Worm (Caenorhabditis elegans): ENCODE measurements around the gene lec-11.

The lec-11 gene

ce11 chrIV:6548609-6549008 lies 41.3 kb downstream of the lec-11 start, which contains the start of gene fan-1:
Gene fan-1, plus strand, starts transcription at chrIV:6548686.
- TF ChIP-seq fkh-10 (GFP tag; optimal IDR thresholded peaks at IDR 0.05) = no peak
- TF ChIP-seq nhr-25 (tag; optimal IDR thresholded peaks at IDR 0.05) = peak; percentile 12
- TF ChIP-seq eor-1 (tag; optimal IDR thresholded peaks at IDR 0.05) = no peak
- TF ChIP-seq lin-39 (tag; optimal IDR thresholded peaks at IDR 0.05) = peak; percentile 32
- TF ChIP-seq nhr-23 (tag; optimal IDR thresholded peaks at IDR 0.05) = peak; percentile 71
- peak; percentile 17 for TF ChIP-seq nhr-43 (tag; optimal IDR thresholded peaks at IDR 0.05; ENCODE audit: poor library complexity, severe bottlenecking)
- peak; percentile 55 for TF ChIP-seq snpc-4 (tag; optimal IDR thresholded peaks at IDR 0.05)
- peak; percentile 58 for TF ChIP-seq skn-1 (tag; optimal IDR thresholded peaks at IDR 0.05)
- TF ChIP-seq unc-62 (GFP tag; optimal IDR thresholded peaks at IDR 0.05) = no peak
- peak; percentile 15 for TF ChIP-seq hmg-11 (tag; optimal IDR thresholded peaks at IDR 0.05)
- TF ChIP-seq nfya-1 (tag; optimal IDR thresholded peaks at IDR 0.05; ENCODE audit: insufficient read depth) = peak; percentile 84
- peak; percentile 18 for TF ChIP-seq ceh-28 (tag; optimal IDR thresholded peaks at IDR 0.05)
- TF ChIP-seq fos-1 (tag; optimal IDR thresholded peaks at IDR 0.05) = no peak
- TF ChIP-seq lin-15B (tag; optimal IDR thresholded peaks at IDR 0.05) = peak; percentile 63
- peak; percentile 49 for TF ChIP-seq R02D3.7 (tag; optimal IDR thresholded peaks at IDR 0.05)
- peak; percentile 85 for TF ChIP-seq pha-4 (tag; optimal IDR thresholded peaks at IDR 0.05)
- no peak for TF ChIP-seq ceh-9 (tag; optimal IDR thresholded peaks at IDR 0.05)

ce11 chrIV:6547397-6547796 lies 42.6 kb downstream of the lec-11 start:
- no peak for TF ChIP-seq ztf-11 (tag; optimal IDR thresholded peaks at IDR 0.05)
- no peak for TF ChIP-seq nhr-12 (tag; optimal IDR thresholded peaks at IDR 0.05)
- TF ChIP-seq nhr-11 (tag; optimal IDR thresholded peaks at IDR 0.05) = no peak
- TF ChIP-seq pha-4 (tag; optimal IDR thresholded peaks at IDR 0.05) = no peak
- TF ChIP-seq nhr-25 (tag; optimal IDR thresholded peaks at IDR 0.05) = no peak
- no peak for TF ChIP-seq ztf-4 (tag; optimal IDR thresholded peaks at IDR 0.05)
- TF ChIP-seq nhr-67 (tag; optimal IDR thresholded peaks at IDR 0.05) = no peak
- TF ChIP-seq ZK546.5 (tag; optimal IDR thresholded peaks at IDR 0.05) = no peak
- no peak for TF ChIP-seq skn-1 (tag; optimal IDR thresholded peaks at IDR 0.05)
- no peak for TF ChIP-seq egl-5 (tag; optimal IDR thresholded peaks at IDR 0.05)

- TF ChIP-seq mml-1 (tag; optimal IDR thresholded peaks at IDR 0.05) (no peak), sea-2 (GFP tag; optimal IDR thresholded peaks at IDR 0.05) (no peak), nhr-77 (tag; optimal IDR thresholded peaks at IDR 0.05) (no peak), lin-15B (tag; optimal IDR thresholded peaks at IDR 0.05) (no peak), nfya-1 (tag; optimal IDR thresholded peaks at IDR 0.05; ENCODE audit: insufficient read depth) (no peak), unc-62 (GFP tag; optimal IDR thresholded peaks at IDR 0.05) (no peak), egl-27 (tag; optimal IDR thresholded peaks at IDR 0.05) (no peak), ZK546.5 (tag; optimal IDR thresholded peaks at IDR 0.05) (no peak), skn-1 (tag; optimal IDR thresholded peaks at IDR 0.05) (no peak), nhr-67 (tag; optimal IDR thresholded peaks at IDR 0.05) (no peak), ztf-4 (tag; optimal IDR thresholded peaks at IDR 0.05) (no peak), mdl-1 (tag; optimal IDR thresholded peaks at IDR 0.05) (no peak), egl-5 (tag; optimal IDR thresholded peaks at IDR 0.05) (no peak), zag-1 (tag; optimal IDR thresholded peaks at IDR 0.05) (no peak), ceh-82 (tag; optimal IDR thresholded peaks at IDR 0.05) (no peak), nhr-237 (tag; optimal IDR thresholded peaks at IDR 0.05) (no peak), pqm-1 (tag; optimal IDR thresholded peaks at IDR 0.05) (no peak), tbx-2 (tag; optimal IDR thresholded peaks at IDR 0.05) (no peak), pha-4 (tag; optimal IDR thresholded peaks at IDR 0.05) (no peak)
Observed at ce11 chrIV:6542962-6543361, 47.0 kb downstream of the lec-11 start.

- TF ChIP-seq lin-39 (tag; optimal IDR thresholded peaks at IDR 0.05) (peak; percentile 51), fkh-10 (GFP tag; optimal IDR thresholded peaks at IDR 0.05) (no peak)
Observed at ce11 chrIV:6541435-6541834, 48.5 kb downstream of the lec-11 start, which contains the start of gene C01G5.25. Gene C01G5.25, plus strand, starts transcription at chrIV:6541684.
